Worm (Caenorhabditis elegans): Measurements from ENCODE around the gene Y116F11B.8.

ce11 chrV:19856335-19856734, 1.1 kb upstream of the Y116F11B.8 start:
- TF ChIP-seq unc-62 (GFP tag; optimal IDR thresholded peaks at IDR 0.05 in 1 of 2) (no peak), unc-62 (tag; optimal IDR thresholded peaks at IDR 0.05) (no peak), lin-39 (tag; optimal IDR thresholded peaks at IDR 0.05) (no peak), ceh-44 (GFP tag; IDR thresholded peaks at IDR 0.05) (no peak), snpc-4 (tag; optimal IDR thresholded peaks at IDR 0.05) (no peak)
